Worm (Caenorhabditis elegans): ENCODE measurements around the gene srab-6.

srab-6 gene

ce11 chrV:3124912-3125311 is 26.9 kb downstream of the srab-6 start, which contains the start of gene Y73C8C.12:
Gene Y73C8C.12, plus strand, starts transcription at chrV:3125212.
- TF ChIP-seq tbx-2 (tag; optimal IDR thresholded peaks at IDR 0.05) = no peak
- no peak for TF ChIP-seq ceh-6 (GFP tag; optimal IDR thresholded peaks at IDR 0.05)
- TF ChIP-seq unc-86 (tag; optimal IDR thresholded peaks at IDR 0.05) = no peak
- TF ChIP-seq mec-3 (tag; optimal IDR thresholded peaks at IDR 0.05; ENCODE audit: borderline replicate concordance) = no peak
- TF ChIP-seq F13H6.1 (tag; optimal IDR thresholded peaks at IDR 0.05) = no peak
- no peak for TF ChIP-seq dve-1 (tag; optimal IDR thresholded peaks at IDR 0.05)
- TF ChIP-seq tbx-7 (tag; optimal IDR thresholded peaks at IDR 0.05) = no peak
- TF ChIP-seq sox-2 (GFP tag; IDR thresholded peaks at IDR 0.05) = no peak
- no peak for TF ChIP-seq elt-4 (tag; optimal IDR thresholded peaks at IDR 0.05)

ce11 chrV:3122403-3122802 is 29.4 kb downstream of the srab-6 start:
- TF ChIP-seq ets-4 (tag; optimal IDR thresholded peaks at IDR 0.05) (no peak), hlh-6 (tag; optimal IDR thresholded peaks at IDR 0.05) (no peak), hlh-30 (tag; optimal IDR thresholded peaks at IDR 0.05; ENCODE audit: insufficient read depth) (no peak), pag-3 (tag; optimal IDR thresholded peaks at IDR 0.05; ENCODE audit: borderline replicate concordance) (no peak), fkh-10 (GFP tag; optimal IDR thresholded peaks at IDR 0.05) (no peak), sdc-2 (tag; optimal IDR thresholded peaks at IDR 0.05) (no peak), eyg-1 (tag; optimal IDR thresholded peaks at IDR 0.05) (no peak), ceh-9 (tag; optimal IDR thresholded peaks at IDR 0.05) (no peak), ama-1 (optimal IDR thresholded peaks at IDR 0.05) (no peak), ref-2 (tag; optimal IDR thresholded peaks at IDR 0.05) (no peak), ceh-6 (GFP tag; optimal IDR thresholded peaks at IDR 0.05) (no peak), fax-1 (tag; optimal IDR thresholded peaks at IDR 0.05) (no peak), T23F11.4 (GFP tag; optimal IDR thresholded peaks at IDR 0.05) (no peak), fkh-6 (tag; optimal IDR thresholded peaks at IDR 0.05) (no peak)

- no peak for TF ChIP-seq ceh-18 (tag; optimal IDR thresholded peaks at IDR 0.05)
- TF ChIP-seq ama-1 (optimal IDR thresholded peaks at IDR 0.05) = no peak
- no peak for TF ChIP-seq rnt-1 (tag; optimal IDR thresholded peaks at IDR 0.05)
- no peak for TF ChIP-seq unc-3 (GFP tag; conservative IDR thresholded peaks at IDR 0.05)
- no peak for TF ChIP-seq unc-3 (tag; optimal IDR thresholded peaks at IDR 0.05)
- TF ChIP-seq pax-1 (tag; optimal IDR thresholded peaks at IDR 0.05) = no peak
- no peak for TF ChIP-seq ttx-3 (tag; optimal IDR thresholded peaks at IDR 0.05)
These were observed 30.0 kb downstream of the srab-6 start, which contains the start of gene srt-56 for ce11 chrV:3121743-3122142. Gene srt-56, minus strand, starts transcription at chrV:3121843.

ce11 chrV:3119185-3119584 is 32.6 kb downstream of the srab-6 start:
- TF ChIP-seq pax-1 (tag; optimal IDR thresholded peaks at IDR 0.05) = no peak
- no peak for TF ChIP-seq hlh-8 (tag; optimal IDR thresholded peaks at IDR 0.05)

- no peak for TF ChIP-seq fkh-10 (GFP tag; optimal IDR thresholded peaks at IDR 0.05)
- no peak for TF ChIP-seq eyg-1 (tag; optimal IDR thresholded peaks at IDR 0.05)
- TF ChIP-seq unc-55 (GFP tag; optimal IDR thresholded peaks at IDR 0.05) = no peak
- TF ChIP-seq ama-1 (optimal IDR thresholded peaks at IDR 0.05) = no peak
- no peak for TF ChIP-seq ceh-34 (tag; optimal IDR thresholded peaks at IDR 0.05)
- no peak for TF ChIP-seq K09A11.1 (tag; optimal IDR thresholded peaks at IDR 0.05; ENCODE audit: insufficient read depth)
- TF ChIP-seq ets-4 (tag; optimal IDR thresholded peaks at IDR 0.05) = no peak
- peak; percentile 1 for TF ChIP-seq elt-2 (tag; optimal IDR thresholded peaks at IDR 0.05)
- no peak for TF ChIP-seq gmeb-2 (tag; optimal IDR thresholded peaks at IDR 0.05)
These were observed 33.6 kb downstream of the srab-6 start, which contains the start of gene clec-210 for ce11 chrV:3118167-3118566. Gene clec-210, plus strand, starts transcription at chrV:3118377.

ce11 chrV:3114973-3115372 is 36.8 kb downstream of the srab-6 start, which contains the start of gene Y73C8C.3:
Gene Y73C8C.3, plus strand, starts transcription at chrV:3115273.
- TF ChIP-seq zip-5 (tag; optimal IDR thresholded peaks at IDR 0.05) = no peak
- TF ChIP-seq nhr-11 (tag; optimal IDR thresholded peaks at IDR 0.05) = no peak
- TF ChIP-seq dmd-4 (tag; optimal IDR thresholded peaks at IDR 0.05; ENCODE audit: borderline replicate concordance) = no peak
- no peak for TF ChIP-seq hlh-8 (tag; optimal IDR thresholded peaks at IDR 0.05)
